Fruit fly (Drosophila melanogaster) whole organism, prepupa: ENCODE data around the gene CG15498.

Experiments used
- Blimp-1 ChIP-seq: fragments of 200-800 bp; sonication (Bioruptor generic); optimal IDR thresholded peaks from 3 replicates; lab custom pipeline; 2017; ENCODE audit warnings: missing biosample characterization, missing genetic modification characterization, mild to moderate bottlenecking, moderate library complexity, missing genetic modification reagents
- CG10631 ChIP-seq: fragments of 200-800 bp; sonication (Bioruptor generic); optimal IDR thresholded peaks from 2 replicates; lab custom pipeline; 2016; ENCODE audit warnings: missing biosample characterization, missing genetic modification characterization
- CG11294 ChIP-seq: fragments of 200-800 bp; sonication (Bioruptor generic); IDR thresholded peaks from 2 replicates; pipeline ENCODE4 v1.3.6; 2022; ENCODE audit warnings: missing biosample characterization, missing genetic modification characterization
- CG11762 ChIP-seq: fragments of 200-800 bp; sonication (Bioruptor generic); optimal IDR thresholded peaks from 3 replicates; lab custom pipeline; 2016; ENCODE audit warnings: missing biosample characterization, missing genetic modification characterization; ENCODE audit not compliant: insufficient read depth
- CG15336 ChIP-seq: fragments of 200-800 bp; sonication (Bioruptor generic); IDR thresholded peaks from 2 replicates; pipeline ENCODE4 v1.3.6; 2022; ENCODE audit warnings: missing biosample characterization, missing genetic modification characterization
- CG16779 ChIP-seq: fragments of 200-800 bp; sonication (Bioruptor generic); optimal IDR thresholded peaks from 3 replicates; lab custom pipeline; 2017; ENCODE audit warnings: missing biosample characterization, mild to moderate bottlenecking, missing genetic modification characterization
- CG31627 ChIP-seq: fragments of 200-800 bp; sonication (Bioruptor generic); optimal IDR thresholded peaks from 3 replicates; lab custom pipeline; 2016; ENCODE audit warnings: missing biosample characterization, missing genetic modification characterization
- CG3919 ChIP-seq: fragments of 200-800 bp; sonication (Bioruptor generic); optimal IDR thresholded peaks from 3 replicates; lab custom pipeline; 2016; ENCODE audit warnings: missing biosample characterization, missing genetic modification characterization
- CG6163 ChIP-seq: fragments of 200-800 bp; sonication (Bioruptor generic); IDR thresholded peaks from 3 replicates; pipeline ENCODE4 v1.3.6; 2022; ENCODE audit warnings: missing biosample characterization, missing genetic modification characterization
- CG6276 ChIP-seq: fragments of 200-800 bp; sonication (Bioruptor generic); optimal IDR thresholded peaks from 2 replicates; lab custom pipeline; 2017; ENCODE audit warnings: missing biosample characterization, mild to moderate bottlenecking, missing genetic modification characterization
- CG7368 ChIP-seq: fragments of 200-800 bp; sonication (Bioruptor generic); optimal IDR thresholded peaks from 3 replicates; lab custom pipeline; 2016; ENCODE audit warnings: missing biosample characterization, missing genetic modification characterization
- CG8119 ChIP-seq: fragments of 200-800 bp; sonication (Bioruptor generic); IDR thresholded peaks from 3 replicates; pipeline ENCODE4 v1.3.6; 2022; ENCODE audit warnings: missing biosample characterization, missing genetic modification characterization
- CG8632 ChIP-seq: fragments of 200-800 bp; sonication (Bioruptor generic); optimal IDR thresholded peaks from 3 replicates; lab custom pipeline; 2016; ENCODE audit warnings: missing biosample characterization, missing genetic modification characterization
- Eip75B ChIP-seq: fragments of 200-800 bp; sonication (Bioruptor generic); optimal IDR thresholded peaks from 3 replicates; lab custom pipeline; 2016; ENCODE audit warnings: missing biosample characterization, missing genetic modification characterization
- Gug ChIP-seq: fragments of 200-800 bp; sonication (Bioruptor generic); IDR thresholded peaks from 2 replicates; pipeline ENCODE4 v1.3.6; 2022; ENCODE audit warnings: missing biosample characterization, missing genetic modification characterization
- Hr38 ChIP-seq: sonication (Bioruptor generic); optimal IDR thresholded peaks from 2 replicates; lab custom pipeline; 2016; ENCODE audit warnings: missing biosample characterization, missing genetic modification characterization
- Hr39 ChIP-seq: fragments of 200-800 bp; sonication (Bioruptor generic); optimal IDR thresholded peaks from 2 replicates; lab custom pipeline; 2016; ENCODE audit warnings: missing biosample characterization, missing genetic modification characterization
- Lpt ChIP-seq: fragments of 200-800 bp; sonication (Bioruptor generic); optimal IDR thresholded peaks from 3 replicates; lab custom pipeline; 2016; ENCODE audit warnings: missing biosample characterization, missing genetic modification characterization
- OdsH ChIP-seq: fragments of 200-800 bp; sonication (Bioruptor generic); optimal IDR thresholded peaks from 3 replicates; lab custom pipeline; 2016; ENCODE audit warnings: missing biosample characterization, missing genetic modification characterization
- Smox ChIP-seq: fragments of 200-800 bp; sonication (Bioruptor generic); optimal IDR thresholded peaks from 3 replicates; lab custom pipeline; 2016; ENCODE audit warnings: missing biosample characterization, missing genetic modification characterization
- Sox14 ChIP-seq: fragments of 200-800 bp; sonication (Bioruptor generic); optimal IDR thresholded peaks from 3 replicates; lab custom pipeline; 2016; ENCODE audit warnings: missing biosample characterization, missing genetic modification characterization
- Sox15 ChIP-seq: fragments of 200-800 bp; sonication (Bioruptor generic); optimal IDR thresholded peaks from 3 replicates; lab custom pipeline; 2016; ENCODE audit warnings: missing biosample characterization, missing genetic modification characterization
- achi ChIP-seq: fragments of 200-800 bp; sonication (Bioruptor generic); optimal IDR thresholded peaks from 3 replicates; lab custom pipeline; 2016; ENCODE audit warnings: missing biosample characterization, missing genetic modification characterization
- acj6 ChIP-seq: fragments of 200-800 bp; sonication (Bioruptor generic); optimal IDR thresholded peaks from 3 replicates; lab custom pipeline; 2016; ENCODE audit warnings: missing biosample characterization, missing genetic modification characterization
- cyc ChIP-seq: fragments of 200-800 bp; sonication (Bioruptor generic); optimal IDR thresholded peaks from 3 replicates; lab custom pipeline; 2016; ENCODE audit warnings: missing biosample characterization, missing genetic modification characterization
- dac ChIP-seq: fragments of 200-800 bp; sonication (Bioruptor generic); optimal IDR thresholded peaks from 2 replicates; lab custom pipeline; 2017; ENCODE audit warnings: missing biosample characterization, mild to moderate bottlenecking, missing genetic modification characterization
- eg ChIP-seq: fragments of 200-800 bp; sonication (Bioruptor generic); IDR thresholded peaks from 3 replicates; pipeline ENCODE4 v1.3.6; 2022; ENCODE audit warnings: missing biosample characterization, missing genetic modification characterization
- esn ChIP-seq: fragments of 200-800 bp; sonication (Bioruptor generic); optimal IDR thresholded peaks from 2 replicates; lab custom pipeline; 2016; ENCODE audit warnings: missing biosample characterization, mild to moderate bottlenecking, missing genetic modification characterization, moderate library complexity
- fkh ChIP-seq: fragments of 200-800 bp; sonication (Bioruptor generic); optimal IDR thresholded peaks from 3 replicates; lab custom pipeline; 2017; ENCODE audit warnings: missing biosample characterization, mild to moderate bottlenecking, missing genetic modification characterization, moderate library complexity
- net ChIP-seq: fragments of 200-800 bp; sonication (Bioruptor generic); optimal IDR thresholded peaks from 3 replicates; lab custom pipeline; 2016; ENCODE audit warnings: missing biosample characterization, missing genetic modification characterization
- spab ChIP-seq: fragments of 200-800 bp; sonication (Bioruptor generic); optimal IDR thresholded peaks from 2 replicates; lab custom pipeline; 2017; ENCODE audit warnings: missing biosample characterization, mild to moderate bottlenecking, missing genetic modification characterization, missing genetic modification reagents
- svp ChIP-seq: fragments of 200-800 bp; sonication (Bioruptor generic); peaks from one replicate; lab custom pipeline; 2016; ENCODE audit warnings: missing biosample characterization, missing genetic modification characterization
- topi ChIP-seq: fragments of 200-800 bp; sonication (Bioruptor generic); optimal IDR thresholded peaks from 3 replicates; lab custom pipeline; 2016; ENCODE audit warnings: missing biosample characterization, missing genetic modification characterization

The CG15498 gene

dm6 chr3R:21582637-21583036 lies 13.7 kb upstream of the CG15498 start:
- peak; percentile 5 for TF ChIP-seq CG16779
- TF ChIP-seq spab (GFP tag; lab: Kevin White, UChicago), result no peak

- 0 out of 3 replicates have a peak, but pooled peaks have one; percentile 4 for TF ChIP-seq CG6163 (GFP tag; lab: Robert Waterston, UW)
- TF ChIP-seq esn (GFP tag; lab: Kevin White, UChicago), result no peak
- TF ChIP-seq Hr38 (GFP tag; lab: Kevin White, UChicago), result no peak
- TF ChIP-seq CG8119 (GFP tag; lab: Robert Waterston, UW), result peak; percentile 2; the same call in 1 of the 3 replicates
Observed at dm6 chr3R:21582124-21582474, 13.2 kb upstream of the CG15498 start.

- TF ChIP-seq CG10631 (GFP tag; lab: Kevin White, UChicago) (no peak), svp (GFP tag; lab: Kevin White, UChicago) (no peak), eg (GFP tag; lab: Robert Waterston, UW) (peak; percentile 87), fkh (GFP tag; lab: Kevin White, UChicago) (peak; percentile 19), CG15336 (GFP tag; lab: Robert Waterston, UW) (peak; percentile 69), net (no peak), Gug (GFP tag; lab: Robert Waterston, UW) (peak; percentile 24; the same call in 1 of the 2 replicates), CG6276 (GFP tag; lab: Kevin White, UChicago) (peak; percentile 36), CG6163 (GFP tag; lab: Robert Waterston, UW) (peak; percentile 45; the same call in 2 of the 3 replicates), Lpt (peak; percentile 8), CG8119 (GFP tag; lab: Robert Waterston, UW) (peak; percentile 72), Blimp-1 (GFP tag; lab: Kevin White, UChicago) (no peak)
- TF ChIP-seq, all 60 proteins: peak for 8
Observed at dm6 chr3R:21581365-21582123, 12.6 kb upstream of the CG15498 start.

- TF ChIP-seq acj6 (GFP tag; lab: Kevin White, UChicago) (no peak), CG6163 (GFP tag; lab: Robert Waterston, UW) (no peak), dac (no peak), eg (GFP tag; lab: Robert Waterston, UW) (no peak), Sox14 (GFP tag; lab: Kevin White, UChicago) (no peak), CG31627 (no peak), Eip75B (GFP tag; lab: Kevin White, UChicago) (no peak), achi (peak; percentile 99), Sox15 (GFP tag; lab: Kevin White, UChicago) (no peak), CG15336 (GFP tag; lab: Robert Waterston, UW) (0 out of 2 replicates have a peak, but pooled peaks have one; percentile 13), CG16779 (no peak), CG11294 (GFP tag; lab: Robert Waterston, UW) (no peak; the same call in 1 of the 2 replicates)
Observed at dm6 chr3R:21580091-21580490, 11.1 kb upstream of the CG15498 start.

- no peak for TF ChIP-seq eg (GFP tag; lab: Robert Waterston, UW)
- no peak for TF ChIP-seq CG7368 (GFP tag; lab: Kevin White, UChicago)
- TF ChIP-seq Hr39, result no peak
- TF ChIP-seq OdsH (GFP tag; lab: Kevin White, UChicago), result no peak
- no peak for TF ChIP-seq CG8632
- TF ChIP-seq CG11762 (GFP tag; lab: Kevin White, UChicago), result no peak
- TF ChIP-seq cyc, result no peak
- TF ChIP-seq topi (GFP tag; lab: Kevin White, UChicago), result no peak
- no peak for TF ChIP-seq spab (GFP tag; lab: Kevin White, UChicago)
- TF ChIP-seq, all 60 proteins: peak for 0
Observed at dm6 chr3R:21566784-21567183, 2.2 kb downstream of the CG15498 start.

- TF ChIP-seq Smox (GFP tag; lab: Kevin White, UChicago) (no peak), CG3919 (GFP tag; lab: Kevin White, UChicago) (no peak)
Observed at dm6 chr3R:21566367-21566766, 2.6 kb downstream of the CG15498 start.
